Fruit fly (Drosophila melanogaster): Measurements from ENCODE around the gene Jon99Ci.
"Not testable (repeated sequence)": the region's sequence is repeated elsewhere in the genome, so short reads cannot be mapped to it uniquely, and the experiment has no call there.

DNA sequence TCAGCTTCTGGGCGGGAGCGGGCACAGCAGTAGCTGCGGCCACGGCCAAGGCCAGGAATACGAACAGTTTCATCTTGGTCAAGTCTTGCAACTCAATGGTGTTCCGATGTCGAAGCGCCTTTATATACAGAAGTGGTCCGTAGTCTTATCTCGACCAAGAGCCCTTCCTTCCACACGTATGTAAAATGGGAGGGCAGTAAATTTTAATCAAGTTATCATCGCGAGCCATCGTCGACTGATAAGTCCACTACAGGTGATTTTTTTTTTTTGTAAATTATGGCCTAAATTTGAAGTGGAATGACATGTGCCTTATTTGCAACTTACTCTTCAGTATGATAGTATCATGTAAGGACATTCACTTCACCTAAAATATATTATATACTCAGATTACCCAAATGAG lies 1.5 kb downstream of the Jon99Ci start, which contains the start of gene Jon99Cii:
- TF ChIP-seq OdsH (GFP tag; optimal IDR thresholded peaks at IDR 0.05); Dfd (GFP tag; optimal IDR thresholded peaks at IDR 0.05); Myc (optimal IDR thresholded peaks at IDR 0.05); fru (GFP tag; optimal IDR thresholded peaks at IDR 0.05); Abd-B (GFP tag; optimal IDR thresholded peaks at IDR 0.05): not testable (repeated sequence)
